Worm (Caenorhabditis elegans): Measurements from ENCODE around the gene sams-3.

DNA sequence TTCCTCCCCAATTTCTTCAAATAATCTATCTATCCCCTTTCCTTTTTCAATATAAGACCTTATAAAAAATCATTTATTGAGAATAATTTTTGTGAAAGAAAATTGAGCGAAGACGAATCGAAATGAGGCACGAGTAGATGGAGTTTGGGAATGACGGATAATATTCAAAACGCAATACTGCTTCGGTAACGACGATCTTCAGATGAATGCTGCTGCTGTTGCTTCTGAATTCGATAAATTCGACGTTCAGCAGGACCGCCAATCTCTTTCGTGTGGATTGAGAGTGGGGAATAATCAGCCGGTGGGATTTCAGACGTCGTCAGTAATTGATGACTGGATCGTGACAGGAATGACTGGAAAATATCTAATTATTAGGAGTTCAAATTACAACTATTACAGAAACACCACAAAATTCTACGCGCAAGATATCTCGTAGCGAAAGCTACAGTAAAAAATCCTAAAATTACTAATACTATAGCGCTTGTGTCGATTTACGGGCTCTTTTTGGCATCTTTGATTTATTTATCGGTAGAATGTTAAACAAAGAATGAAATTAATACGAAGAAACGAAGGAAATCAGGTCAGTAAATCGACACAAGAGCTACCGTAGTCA lies 2.4 kb downstream of the sams-3 start:
- no peak for TF ChIP-seq mec-3 (tag; optimal IDR thresholded peaks at IDR 0.05; ENCODE audit: borderline replicate concordance)
- TF ChIP-seq syd-9 (tag; optimal IDR thresholded peaks at IDR 0.05), result no peak
- no peak for TF ChIP-seq ama-1 (optimal IDR thresholded peaks at IDR 0.05)
- TF ChIP-seq ref-2 (tag; optimal IDR thresholded peaks at IDR 0.05), result no peak
- no peak for TF ChIP-seq dve-1 (tag; optimal IDR thresholded peaks at IDR 0.05)
- no peak for TF ChIP-seq pros-1 (tag; optimal IDR thresholded peaks at IDR 0.05)
- TF ChIP-seq nhr-11 (tag; optimal IDR thresholded peaks at IDR 0.05), result no peak
- TF ChIP-seq unc-55 (GFP tag; optimal IDR thresholded peaks at IDR 0.05), result no peak
- no peak for TF ChIP-seq sox-4 (tag; optimal IDR thresholded peaks at IDR 0.05)
- no peak for TF ChIP-seq nfya-1 (tag; optimal IDR thresholded peaks at IDR 0.05)
- no peak for TF ChIP-seq zip-5 (tag; optimal IDR thresholded peaks at IDR 0.05)
- TF ChIP-seq Y22D7AL.16 (tag; optimal IDR thresholded peaks at IDR 0.05), result no peak
